Fruit fly (Drosophila melanogaster): Measurements from ENCODE around the gene CG13901.

CG13901 gene

dm6 chr3L:796926-797802, 40.5 kb downstream of the CG13901 start (continued):
- TF ChIP-seq Drgx (GFP tag; IDR thresholded peaks at IDR 0.05) (peak; percentile 28; the same call in 1 of the 2 replicates), Dll (GFP tag; IDR thresholded peaks at IDR 0.05; ENCODE audit: partially characterized antibody) (no peak), ac (GFP tag; optimal IDR thresholded peaks at IDR 0.05) (no peak), CG12659 (GFP tag; optimal IDR thresholded peaks at IDR 0.05) (peak; percentile 10), sima (GFP tag; optimal IDR thresholded peaks at IDR 0.05) (no peak), CG6689 (GFP tag; IDR thresholded peaks at IDR 0.05) (peak; percentile 56), CG4730 (GFP tag; IDR thresholded peaks at IDR 0.05) (peak; percentile 63), HmgZ (tag; optimal IDR thresholded peaks at IDR 0.05) (no peak), ranshi (GFP tag; IDR thresholded peaks at IDR 0.05) (peak; percentile 48; the same call in 1 of the 2 replicates), CG7271 (tag; optimal IDR thresholded peaks at IDR 0.05) (no peak), CG11504 (tag; optimal IDR thresholded peaks at IDR 0.05) (peak; percentile 82), Nf-YB (GFP tag; optimal IDR thresholded peaks at IDR 0.05) (no peak), ro (GFP tag; IDR thresholded peaks at IDR 0.05) (no peak), zf30C (GFP tag; optimal IDR thresholded peaks at IDR 0.05) (no peak), CG34224 (GFP tag; IDR thresholded peaks at IDR 0.05; ENCODE audit: partially characterized antibody) (no peak), CG17612 (GFP tag; IDR thresholded peaks at IDR 0.05) (no peak), Hsf (GFP tag; optimal IDR thresholded peaks at IDR 0.05) (no peak), gfzf (GFP tag; optimal IDR thresholded peaks at IDR 0.05) (no peak), CG18262 (tag; optimal IDR thresholded peaks at IDR 0.05) (peak; percentile 60), CG32767 (GFP tag; IDR thresholded peaks at IDR 0.05) (no peak), TFAM (GFP tag; optimal IDR thresholded peaks at IDR 0.05) (no peak), CG12071 (GFP tag; optimal IDR thresholded peaks at IDR 0.05) (peak; percentile 12), CG14050 (GFP tag; IDR thresholded peaks at IDR 0.05) (peak; percentile 17; the same call in 1 of the 3 replicates), jing (GFP tag; optimal IDR thresholded peaks at IDR 0.05) (no peak), CG9609 (GFP tag; optimal IDR thresholded peaks at IDR 0.05) (no peak), Trl (optimal IDR thresholded peaks at IDR 0.05) (no peak), Trl (GFP tag; optimal IDR thresholded peaks at IDR 0.05) (no peak), CG1529 (GFP tag; optimal IDR thresholded peaks at IDR 0.05) (no peak), pum (GFP tag; optimal IDR thresholded peaks at IDR 0.05) (no peak), Tbp (GFP tag; optimal IDR thresholded peaks at IDR 0.05) (no peak), bbx (GFP tag; IDR thresholded peaks at IDR 0.05; ENCODE audit: partially characterized antibody) (no peak), Hr78 (GFP tag; optimal IDR thresholded peaks at IDR 0.05) (no peak), CG13775 (GFP tag; optimal IDR thresholded peaks at IDR 0.05) (peak; percentile 7), chn (GFP tag; optimal IDR thresholded peaks at IDR 0.05) (no peak), CG10209 (GFP tag; optimal IDR thresholded peaks at IDR 0.05) (peak; percentile 3), insv (GFP tag; optimal IDR thresholded peaks at IDR 0.05) (no peak), CG5953 (GFP tag; IDR thresholded peaks at IDR 0.05) (0 out of 2 replicates have a peak, but pooled peaks have one; percentile 35), row (GFP tag; IDR thresholded peaks at IDR 0.05) (peak; percentile 60), h (optimal IDR thresholded peaks at IDR 0.05) (no peak), ato (GFP tag; IDR thresholded peaks at IDR 0.05; ENCODE audit: partially characterized antibody) (no peak), CG8388 (GFP tag; optimal IDR thresholded peaks at IDR 0.05) (peak; percentile 50), Ets65A (GFP tag) (peak; percentile 60), BEAF-32 (GFP tag; optimal IDR thresholded peaks at IDR 0.05) (no peak), cad (GFP tag; optimal IDR thresholded peaks at IDR 0.05) (no peak), HLH4C (GFP tag; IDR thresholded peaks at IDR 0.05; ENCODE audit: partially characterized antibody) (no peak), Asciz (GFP tag; optimal IDR thresholded peaks at IDR 0.05) (peak; percentile 47), Blimp-1 (GFP tag; optimal IDR thresholded peaks at IDR 0.05) (peak; percentile 62), CG16813 (GFP tag; IDR thresholded peaks at IDR 0.05; ENCODE audit: partially characterized antibody) (no peak), Mad (GFP tag; optimal IDR thresholded peaks at IDR 0.05) (no peak)

Measured in whole organism, embryonic.